Worm (Caenorhabditis elegans) whole organism, L2 larva: ENCODE data around the gene frpr-14.

Source experiments
- C34F6.9 ChIP-seq: fragments of 150-350 bp; optimal IDR thresholded peaks from 2 replicates; lab custom pipeline; 2014; ENCODE audit warnings: missing biosample characterization, missing genetic modification characterization
- F13H6.1 ChIP-seq: sonication (generic microtip); optimal IDR thresholded peaks from 2 replicates; lab custom pipeline; 2016; ENCODE audit warnings: missing genetic modification characterization, missing compliant biosample characterization
- R02D3.7 ChIP-seq: fragments of 150-350 bp; optimal IDR thresholded peaks from 2 replicates; lab custom pipeline; 2014; ENCODE audit warnings: missing biosample characterization, missing genetic modification characterization
- Y55F3AM.14 ChIP-seq: fragments of 200-800 bp; sonication (Bioruptor generic); optimal IDR thresholded peaks from 2 replicates; lab custom pipeline; 2018; ENCODE audit warnings: mild to moderate bottlenecking, missing genetic modification characterization, missing compliant biosample characterization
- alr-1 ChIP-seq: fragments of 150-350 bp; optimal IDR thresholded peaks from 2 replicates; lab custom pipeline; 2014; ENCODE audit warnings: missing biosample characterization, missing genetic modification characterization
- aly-2 ChIP-seq: fragments of 150-350 bp; optimal IDR thresholded peaks from 2 replicates; lab custom pipeline; 2014; ENCODE audit warnings: missing biosample characterization, missing genetic modification characterization
- ama-1 ChIP-seq: fragments of 150-350 bp; optimal IDR thresholded peaks from 2 replicates; lab custom pipeline; 2018; ENCODE audit warnings: inconsistent platforms
- blmp-1 ChIP-seq: sonication (generic microtip); optimal IDR thresholded peaks from 2 replicates; lab custom pipeline; 2017; ENCODE audit warnings: missing genetic modification characterization, mild to moderate bottlenecking, missing compliant biosample characterization, antibody characterized with exemption, moderate library complexity; ENCODE audit not compliant: insufficient read depth
- ceh-82 ChIP-seq: fragments of 150-350 bp; optimal IDR thresholded peaks from 2 replicates; lab custom pipeline; 2014; ENCODE audit warnings: missing biosample characterization, missing genetic modification characterization
- crh-2 ChIP-seq: sonication (generic microtip); optimal IDR thresholded peaks from 2 replicates; lab custom pipeline; 2017; ENCODE audit warnings: missing biosample characterization, missing genetic modification characterization
- elt-1 ChIP-seq: fragments of 150-350 bp; optimal IDR thresholded peaks from 2 replicates; lab custom pipeline; 2014; ENCODE audit warnings: missing biosample characterization, missing genetic modification characterization
- elt-3 ChIP-seq: sonication (generic microtip); optimal IDR thresholded peaks from 2 replicates; lab custom pipeline; 2017; ENCODE audit warnings: missing biosample characterization, missing genetic modification characterization
- fos-1 ChIP-seq: fragments of 150-350 bp; optimal IDR thresholded peaks from 2 replicates; lab custom pipeline; 2014; ENCODE audit warnings: missing biosample characterization, missing genetic modification characterization
- gmeb-1 ChIP-seq: fragments of 150-350 bp; optimal IDR thresholded peaks from 2 replicates; lab custom pipeline; 2014; ENCODE audit warnings: missing biosample characterization, missing genetic modification characterization
- lin-11 ChIP-seq: fragments of 150-350 bp; sonication (generic microtip); optimal IDR thresholded peaks from 2 replicates; lab custom pipeline; 2014; ENCODE audit warnings: missing biosample characterization, missing genetic modification characterization, inconsistent platforms, mixed read lengths
- lin-13 ChIP-seq: fragments of 150-350 bp; optimal IDR thresholded peaks from 2 replicates; lab custom pipeline; 2014; ENCODE audit warnings: missing biosample characterization, missing genetic modification reagents, missing genetic modification characterization
- lin-39 ChIP-seq: fragments of 150-350 bp; optimal IDR thresholded peaks from 2 replicates; lab custom pipeline; 2014; ENCODE audit warnings: missing biosample characterization, missing genetic modification reagents, missing genetic modification characterization
- lsy-2 ChIP-seq, 2 experiments: fragments of 150-350 bp in 1 of 2; sonication (generic microtip) in 1 of 2; optimal IDR thresholded peaks; 2 replicates each; lab custom pipeline; 2014 to 2017; ENCODE audit warnings: missing biosample characterization in 2 of 2, missing genetic modification characterization in 2 of 2
- mab-5 ChIP-seq: fragments of 150-350 bp; optimal IDR thresholded peaks from 2 replicates; lab custom pipeline; 2014; ENCODE audit warnings: missing biosample characterization, missing genetic modification characterization
- mbf-1 ChIP-seq: sonication (generic microtip); optimal IDR thresholded peaks from 2 replicates; lab custom pipeline; 2017; ENCODE audit warnings: missing biosample characterization, missing genetic modification characterization
- mdl-1 ChIP-seq, 2 experiments: fragments of 150-350 bp in 1 of 2; sonication (generic microtip) in 1 of 2; optimal IDR thresholded peaks; 2 replicates each; lab custom pipeline; 2017; ENCODE audit warnings: missing biosample characterization in 2 of 2, missing genetic modification characterization in 2 of 2
- nhr-10 ChIP-seq: sonication (generic microtip); optimal IDR thresholded peaks from 2 replicates; lab custom pipeline; 2017; ENCODE audit warnings: missing biosample characterization, missing genetic modification characterization
- nhr-12 ChIP-seq: fragments of 150-350 bp; optimal IDR thresholded peaks from 2 replicates; lab custom pipeline; 2014; ENCODE audit warnings: missing biosample characterization, missing genetic modification characterization
- nhr-21 ChIP-seq: fragments of 150-350 bp; optimal IDR thresholded peaks from 2 replicates; lab custom pipeline; 2014; ENCODE audit warnings: missing biosample characterization, missing genetic modification characterization
- nhr-23 ChIP-seq: fragments of 150-350 bp; optimal IDR thresholded peaks from 2 replicates; lab custom pipeline; 2014; ENCODE audit warnings: missing biosample characterization, missing genetic modification reagents, missing genetic modification characterization
- nhr-6 ChIP-seq: fragments of 150-350 bp; optimal IDR thresholded peaks from 2 replicates; lab custom pipeline; 2014; ENCODE audit warnings: missing biosample characterization, missing genetic modification characterization
- nhr-77 ChIP-seq: fragments of 150-350 bp; optimal IDR thresholded peaks from 2 replicates; lab custom pipeline; 2014; ENCODE audit warnings: missing biosample characterization, missing genetic modification characterization
- peb-1 ChIP-seq: fragments of 150-350 bp; optimal IDR thresholded peaks from 2 replicates; lab custom pipeline; 2014; ENCODE audit warnings: missing biosample characterization, missing genetic modification characterization
- sem-4 ChIP-seq: fragments of 150-350 bp; optimal IDR thresholded peaks from 2 replicates; lab custom pipeline; 2014; ENCODE audit warnings: missing biosample characterization, missing genetic modification reagents, missing genetic modification characterization
- skn-1 ChIP-seq: sonication (generic microtip); optimal IDR thresholded peaks from 2 replicates; lab custom pipeline; 2017; ENCODE audit warnings: missing biosample characterization, missing genetic modification characterization
- sma-9 ChIP-seq, 2 experiments: fragments of 150-350 bp in 1 of 2; sonication (generic microtip) in 1 of 2; optimal IDR thresholded peaks; 2 replicates each; lab custom pipeline; 2014 to 2016; ENCODE audit warnings: missing genetic modification characterization in 2 of 2, mild to moderate bottlenecking in 1 of 2, missing biosample characterization in 1 of 2, missing compliant biosample characterization in 1 of 2, missing genetic modification reagents in 1 of 2, moderate library complexity in 1 of 2
- snpc-4 ChIP-seq: fragments of 150-350 bp; optimal IDR thresholded peaks from 2 replicates; lab custom pipeline; 2014; ENCODE audit warnings: missing biosample characterization, missing genetic modification characterization
- unc-39 ChIP-seq: fragments of 150-350 bp; optimal IDR thresholded peaks from 2 replicates; lab custom pipeline; 2014; ENCODE audit warnings: missing biosample characterization, missing genetic modification characterization
- unc-55 ChIP-seq: fragments of 150-350 bp; sonication (generic microtip); optimal IDR thresholded peaks from 3 replicates; lab custom pipeline; 2014; ENCODE audit warnings: missing biosample characterization, missing genetic modification reagents, missing genetic modification characterization
- ztf-11 ChIP-seq: sonication (generic microtip); optimal IDR thresholded peaks from 2 replicates; lab custom pipeline; 2017; ENCODE audit warnings: missing biosample characterization, missing genetic modification characterization

frpr-14 gene

DNA sequence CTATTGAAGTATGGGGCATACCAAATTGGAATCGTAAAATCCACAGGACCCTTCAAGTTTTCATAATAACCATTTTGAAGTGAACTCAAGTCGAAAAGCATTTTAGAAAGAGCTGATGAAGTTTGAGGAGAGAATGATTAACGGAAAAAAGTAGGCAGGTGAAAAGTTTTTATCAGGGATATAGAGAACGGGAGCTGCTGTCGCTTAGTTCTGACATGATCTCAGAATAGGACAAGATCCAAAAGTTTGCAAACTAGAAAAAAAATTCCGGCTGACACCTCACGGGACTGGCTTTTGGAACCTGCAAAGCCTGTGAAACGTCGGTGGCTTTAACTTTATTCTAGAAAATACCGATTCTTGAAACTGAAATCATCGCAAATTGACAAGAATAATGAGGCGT lies 20.3 kb downstream of the frpr-14 start, which contains the start of gene sri-46:
Gene sri-46, minus strand, starts transcription at position 101 of the 400 bp plus-strand sequence.
- TF ChIP-seq elt-1 (no peak), unc-39 (no peak), lin-13 (GFP tag; lab: Kevin White, UChicago) (no peak), crh-2 (no peak), ceh-82 (no peak), lin-11 (tag; lab: Kevin White, UChicago) (no peak), nhr-12 (tag; lab: Kevin White, UChicago) (no peak)
- TF ChIP-seq, all 48 proteins: peak for 0

DNA sequence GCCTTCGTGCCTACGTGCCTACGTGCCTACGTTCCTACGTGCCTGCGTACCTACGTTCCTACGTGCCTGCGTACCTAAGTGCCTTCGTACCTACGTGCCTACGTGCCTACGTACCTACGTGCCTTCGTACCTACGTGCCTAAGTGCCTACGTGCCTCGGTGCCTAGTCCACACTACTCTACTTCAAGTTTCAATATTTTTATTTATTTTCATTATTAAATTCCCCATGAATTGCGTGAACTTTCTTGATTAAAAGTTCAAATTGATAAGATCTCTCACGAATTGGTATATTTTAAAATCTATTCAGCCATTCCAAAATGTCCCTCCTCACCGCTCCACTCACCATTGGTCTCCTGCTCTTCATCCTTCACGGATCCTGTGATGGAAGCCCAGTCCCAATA lies 23.4 kb downstream of the frpr-14 start, which contains the start of gene Y39F10C.3:
Gene Y39F10C.3, plus strand, starts transcription at position 301 of the 400 bp plus-strand sequence.
- TF ChIP-seq alr-1: no peak
- no peak for TF ChIP-seq lin-39 (tag; lab: Kevin White, UChicago)
- TF ChIP-seq lsy-2 (tag; optimal IDR thresholded peaks at IDR 0.05; lab: Kevin White, UChicago): no peak
- TF ChIP-seq mab-5 (tag; lab: Kevin White, UChicago): no peak
- TF ChIP-seq nhr-10 (tag; lab: Kevin White, UChicago): no peak
- TF ChIP-seq unc-55 (GFP tag; lab: Kevin White, UChicago): no peak
- TF ChIP-seq elt-1: no peak
- TF ChIP-seq mdl-1 (tag; optimal IDR thresholded peaks at IDR 0.05; lab: Kevin White, UChicago): no peak
- TF ChIP-seq skn-1 (tag; lab: Kevin White, UChicago): no peak
- TF ChIP-seq nhr-6: no peak
- no peak for TF ChIP-seq blmp-1 (tag; lab: Kevin White, UChicago)
- no peak for TF ChIP-seq fos-1 (tag; lab: Kevin White, UChicago)
- TF ChIP-seq nhr-23 (tag; lab: Kevin White, UChicago): no peak
- TF ChIP-seq, all 48 proteins: peak for 0

DNA sequence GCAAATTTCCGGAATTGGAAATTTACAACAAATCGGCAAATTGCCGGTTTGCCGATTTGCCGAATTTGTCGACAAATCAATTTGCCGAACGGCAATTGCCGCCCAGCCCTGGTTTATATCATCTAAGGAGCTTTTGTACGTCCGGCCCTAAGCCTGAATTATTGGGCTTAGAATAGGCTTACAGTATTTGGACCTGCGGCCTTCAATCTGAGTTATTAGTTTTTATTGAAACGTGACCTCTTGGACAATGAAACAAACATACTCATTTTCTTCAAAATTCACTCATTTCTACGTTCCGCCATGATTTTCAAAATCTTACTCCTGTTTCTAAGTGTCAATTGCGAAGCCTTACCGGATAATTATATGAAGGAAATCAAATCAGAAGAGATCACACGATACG lies 24.5 kb downstream of the frpr-14 start, which contains the start of gene Y39F10C.1:
Gene Y39F10C.1, plus strand, starts transcription at position 301 of the 400 bp plus-strand sequence.
- TF ChIP-seq R02D3.7 (tag; lab: Kevin White, UChicago) (no peak), ama-1 (lab: Kevin White, UChicago) (no peak), Y55F3AM.14 (GFP tag; lab: Kevin White, UChicago) (no peak), mbf-1 (no peak), mab-5 (tag; lab: Kevin White, UChicago) (no peak), mdl-1 (tag; optimal IDR thresholded peaks at IDR 0.05; lab: Kevin White, UChicago) (no peak), unc-55 (GFP tag; lab: Kevin White, UChicago) (no peak), elt-3 (tag; lab: Kevin White, UChicago) (no peak), F13H6.1 (tag; lab: Kevin White, UChicago) (no peak), sma-9 (GFP tag; optimal IDR thresholded peaks at IDR 0.05; lab: Kevin White, UChicago) (no peak), sma-9 (tag; optimal IDR thresholded peaks at IDR 0.05; lab: Kevin White, UChicago) (no peak), snpc-4 (tag; lab: Kevin White, UChicago) (no peak), alr-1 (no peak), sem-4 (tag; lab: Kevin White, UChicago) (no peak), unc-39 (no peak), crh-2 (no peak), C34F6.9 (tag; lab: Kevin White, UChicago) (no peak), peb-1 (tag; lab: Kevin White, UChicago) (no peak), nhr-21 (tag; lab: Kevin White, UChicago) (no peak), nhr-23 (tag; lab: Kevin White, UChicago) (no peak), fos-1 (tag; lab: Kevin White, UChicago) (no peak)

DNA sequence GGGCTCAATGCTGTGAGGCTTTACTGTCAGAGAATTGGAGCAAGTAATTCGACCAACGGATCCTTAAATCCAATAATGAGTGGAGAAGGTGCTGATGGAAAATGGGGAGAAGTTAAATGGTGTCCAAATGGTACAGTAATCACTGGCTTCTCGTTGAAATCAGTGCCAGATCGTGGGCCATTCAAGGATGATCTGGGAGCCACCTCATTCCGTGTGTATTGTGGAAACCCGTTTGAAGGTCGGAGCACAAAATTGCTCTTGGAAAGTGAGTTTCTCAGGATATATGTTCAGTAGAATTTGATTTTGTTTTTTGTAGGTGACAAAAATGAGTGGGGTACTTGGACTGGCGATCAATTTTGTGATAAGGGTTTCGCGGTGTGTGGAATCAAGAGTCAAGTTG lies 25.1 kb downstream of the frpr-14 start:
- no peak for TF ChIP-seq mbf-1

DNA sequence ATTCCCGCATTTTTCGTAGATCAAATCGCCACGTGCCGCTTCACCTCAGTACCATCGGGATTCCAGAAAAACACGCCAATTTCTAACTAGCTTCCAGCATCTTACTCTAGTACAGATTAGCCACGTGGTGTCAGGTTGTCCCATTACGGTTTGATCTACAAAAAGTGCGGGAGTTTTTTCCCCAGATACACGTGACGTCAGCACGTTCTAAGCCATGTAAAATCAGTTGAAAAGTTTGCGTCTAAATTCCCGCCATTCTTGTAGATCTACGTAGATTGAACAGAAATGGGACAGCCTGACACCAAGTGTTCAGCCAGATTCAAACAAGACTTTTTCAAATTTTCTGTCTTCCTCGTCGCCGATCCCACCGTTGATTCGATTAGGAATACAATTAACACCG lies 27.8 kb downstream of the frpr-14 start, which contains the start of gene T02H6.9:
Gene T02H6.9, plus strand, starts transcription at position 301 of the 400 bp plus-strand sequence.
- TF ChIP-seq aly-2 (tag; lab: Kevin White, UChicago) (no peak), mab-5 (tag; lab: Kevin White, UChicago) (no peak), crh-2 (no peak), ztf-11 (no peak), blmp-1 (tag; lab: Kevin White, UChicago) (no peak), gmeb-1 (no peak), ama-1 (lab: Kevin White, UChicago) (no peak), nhr-77 (tag; lab: Kevin White, UChicago) (no peak), elt-1 (no peak), lin-11 (tag; lab: Kevin White, UChicago) (no peak), nhr-12 (tag; lab: Kevin White, UChicago) (no peak), R02D3.7 (tag; lab: Kevin White, UChicago) (no peak), unc-39 (no peak), nhr-23 (tag; lab: Kevin White, UChicago) (no peak)
